Worm (Caenorhabditis elegans) whole organism, L2 larva: Measurements from ENCODE around the gene C17E7.13.
A peak's percentile ranks its signal among the peaks of the same experiment; 100 is the strongest.

Experiments used
- F13H6.1 ChIP-seq: sonication (generic microtip); optimal IDR thresholded peaks from 2 replicates; lab custom pipeline; 2016; ENCODE audit warnings: missing genetic modification characterization, missing compliant biosample characterization
- R02D3.7 ChIP-seq: fragments of 150-350 bp; optimal IDR thresholded peaks from 2 replicates; lab custom pipeline; 2014; ENCODE audit warnings: missing biosample characterization, missing genetic modification characterization
- blmp-1 ChIP-seq: sonication (generic microtip); optimal IDR thresholded peaks from 2 replicates; lab custom pipeline; 2017; ENCODE audit warnings: missing genetic modification characterization, mild to moderate bottlenecking, missing compliant biosample characterization, antibody characterized with exemption, moderate library complexity; ENCODE audit not compliant: insufficient read depth
- fos-1 ChIP-seq: fragments of 150-350 bp; optimal IDR thresholded peaks from 2 replicates; lab custom pipeline; 2014; ENCODE audit warnings: missing biosample characterization, missing genetic modification characterization
- nhr-11 ChIP-seq: fragments of 150-350 bp; optimal IDR thresholded peaks from 2 replicates; lab custom pipeline; 2014; ENCODE audit warnings: missing biosample characterization, missing genetic modification characterization
- nhr-12 ChIP-seq: fragments of 150-350 bp; optimal IDR thresholded peaks from 2 replicates; lab custom pipeline; 2014; ENCODE audit warnings: missing biosample characterization, missing genetic modification characterization
- snpc-4 ChIP-seq: fragments of 150-350 bp; optimal IDR thresholded peaks from 2 replicates; lab custom pipeline; 2014; ENCODE audit warnings: missing biosample characterization, missing genetic modification characterization
- unc-55 ChIP-seq: fragments of 150-350 bp; sonication (generic microtip); optimal IDR thresholded peaks from 3 replicates; lab custom pipeline; 2014; ENCODE audit warnings: missing biosample characterization, missing genetic modification reagents, missing genetic modification characterization

- peak; percentile 59 for TF ChIP-seq fos-1 (tag; lab: Kevin White, UChicago)
- TF ChIP-seq F13H6.1 (tag; lab: Kevin White, UChicago): no peak
- no peak for TF ChIP-seq blmp-1 (tag; lab: Kevin White, UChicago)
- no peak for TF ChIP-seq nhr-11 (tag; lab: Kevin White, UChicago)
- no peak for TF ChIP-seq nhr-12 (tag; lab: Kevin White, UChicago)
- TF ChIP-seq R02D3.7: no peak
- no peak for TF ChIP-seq snpc-4 (tag; lab: Kevin White, UChicago)
- no peak for TF ChIP-seq unc-55 (GFP tag; lab: Kevin White, UChicago)
Measured at ce11 chrV:3889113-3889512, at the start of gene C17E7.13.
